6 worm cellular contexts compared by ENCODE assay signal in genomic region chrIII:8956146-8956646, ce11.
TF ChIP-seq lines count a peak whose summit lies in the region.

Gene ZK643.5 (minus strand): TSS chrIII:8956196.
Gene ZK643.2 (plus strand): TSS chrIII:8956540.

TF ChIP-seq in whole organism, L1 larva, 84 proteins besides CTCF, POLR2A, EP300 and RAD21 (continued from another document and continues in another):
- TF ChIP-seq jun-1 (tag; optimal IDR thresholded peaks at IDR 0.05; lab: Kevin White, UChicago) (no peak), lin-39 (tag; optimal IDR thresholded peaks at IDR 0.05; lab: Kevin White, UChicago) (no peak), ceh-88 (GFP tag; IDR thresholded peaks at IDR 0.05; lab: Robert Waterston, UW) (no peak), ceh-82 (tag; optimal IDR thresholded peaks at IDR 0.05; lab: Kevin White, UChicago) (peak; percentile 26 to 72 (median 38)), mep-1 (tag; optimal IDR thresholded peaks at IDR 0.05; lab: Kevin White, UChicago) (peak; percentile 72), fkh-4 (tag; optimal IDR thresholded peaks at IDR 0.05; lab: Kevin White, UChicago; ENCODE audit: borderline replicate concordance) (no peak), ama-1 (optimal IDR thresholded peaks at IDR 0.05; lab: Kevin White, UChicago) (no peak), unc-86 (tag; optimal IDR thresholded peaks at IDR 0.05; lab: Kevin White, UChicago) (peak; percentile 69), fos-1 (tag; optimal IDR thresholded peaks at IDR 0.05; lab: Kevin White, UChicago) (peak; percentile 21), ztf-4 (tag; optimal IDR thresholded peaks at IDR 0.05; lab: Kevin White, UChicago) (peak; percentile 11), nhr-12 (tag; optimal IDR thresholded peaks at IDR 0.05; lab: Kevin White, UChicago) (no peak), isw-1 (GFP tag; IDR thresholded peaks at IDR 0.05; lab: Robert Waterston, UW) (peak; percentile 12; the same call in 1 of the 2 replicates), lin-13 (GFP tag; optimal IDR thresholded peaks at IDR 0.05; lab: Kevin White, UChicago) (no peak), nhr-11 (tag; optimal IDR thresholded peaks at IDR 0.05; lab: Kevin White, UChicago) (no peak), tbx-2 (tag; optimal IDR thresholded peaks at IDR 0.05; lab: Kevin White, UChicago) (peak; percentile 72), C16A3.4 (tag; optimal IDR thresholded peaks at IDR 0.05; lab: Kevin White, UChicago) (peak; percentile 66), nhr-20 (tag; optimal IDR thresholded peaks at IDR 0.05; lab: Kevin White, UChicago) (peak; percentile 74), elt-3 (tag; optimal IDR thresholded peaks at IDR 0.05; lab: Kevin White, UChicago) (peak in 1 of 6 experiments; percentile 56), nhr-85 (tag; lab: Kevin White, UChicago) (peak; percentile 45), pag-3 (tag; optimal IDR thresholded peaks at IDR 0.05; lab: Kevin White, UChicago; ENCODE audit: borderline replicate concordance, insufficient read depth) (no peak), mab-9 (GFP tag; IDR thresholded peaks at IDR 0.05; lab: Robert Waterston, UW) (no peak), unc-62 (GFP tag; optimal IDR thresholded peaks at IDR 0.05; lab: Kevin White, UChicago) (no peak)

TF ChIP-seq in whole organism, L2 larva, 48 proteins besides CTCF, POLR2A, EP300 and RAD21 (continued from another document and continues in another):
- peak; percentile 81 to 97 for TF ChIP-seq lsy-2 (tag; optimal IDR thresholded peaks at IDR 0.05; lab: Kevin White, UChicago)
- no peak for TF ChIP-seq Y55F3AM.14 (GFP tag; optimal IDR thresholded peaks at IDR 0.05; lab: Kevin White, UChicago)
- TF ChIP-seq ceh-82 (tag; optimal IDR thresholded peaks at IDR 0.05; lab: Kevin White, UChicago) = no peak
- no peak for TF ChIP-seq lin-39 (tag; optimal IDR thresholded peaks at IDR 0.05; lab: Kevin White, UChicago)
- TF ChIP-seq unc-62 (GFP tag; optimal IDR thresholded peaks at IDR 0.05; lab: Kevin White, UChicago) = no peak
- TF ChIP-seq mbf-1 (tag; optimal IDR thresholded peaks at IDR 0.05; lab: Kevin White, UChicago) = no peak
- peak; percentile 73 for TF ChIP-seq crh-2 (tag; optimal IDR thresholded peaks at IDR 0.05; lab: Kevin White, UChicago)
- peak; percentile 35 for TF ChIP-seq nhr-21 (tag; optimal IDR thresholded peaks at IDR 0.05; lab: Kevin White, UChicago)
- TF ChIP-seq F13H6.1 (tag; optimal IDR thresholded peaks at IDR 0.05; lab: Kevin White, UChicago) = peak; percentile 65
- TF ChIP-seq nhr-6 (tag; optimal IDR thresholded peaks at IDR 0.05; lab: Kevin White, UChicago) = peak; percentile 30
- no peak for TF ChIP-seq ama-1 (optimal IDR thresholded peaks at IDR 0.05; lab: Kevin White, UChicago)
- no peak for TF ChIP-seq nhr-11 (tag; optimal IDR thresholded peaks at IDR 0.05; lab: Kevin White, UChicago)
- TF ChIP-seq nhr-77 (tag; optimal IDR thresholded peaks at IDR 0.05; lab: Kevin White, UChicago) = no peak
- TF ChIP-seq lin-13 (GFP tag; optimal IDR thresholded peaks at IDR 0.05; lab: Kevin White, UChicago) = peak; percentile 59
- TF ChIP-seq unc-39 (tag; optimal IDR thresholded peaks at IDR 0.05; lab: Kevin White, UChicago) = no peak
- TF ChIP-seq snpc-4 (tag; optimal IDR thresholded peaks at IDR 0.05; lab: Kevin White, UChicago) = peak; percentile 33
- TF ChIP-seq ceh-16 (tag; optimal IDR thresholded peaks at IDR 0.05; lab: Kevin White, UChicago) = no peak
- no peak for TF ChIP-seq egl-27 (tag; optimal IDR thresholded peaks at IDR 0.05; lab: Kevin White, UChicago)
- no peak for TF ChIP-seq skn-1 (tag; optimal IDR thresholded peaks at IDR 0.05; lab: Kevin White, UChicago)
- TF ChIP-seq nhr-129 (tag; optimal IDR thresholded peaks at IDR 0.05; lab: Kevin White, UChicago) = no peak
- no peak for TF ChIP-seq dmd-4 (tag; optimal IDR thresholded peaks at IDR 0.05; lab: Kevin White, UChicago)
- TF ChIP-seq elt-1 (tag; optimal IDR thresholded peaks at IDR 0.05; lab: Kevin White, UChicago) = no peak
- no peak for TF ChIP-seq ztf-11 (tag; optimal IDR thresholded peaks at IDR 0.05; lab: Kevin White, UChicago)
- no peak for TF ChIP-seq ztf-1 (GFP tag; conservative IDR thresholded peaks at IDR 0.05; lab: Robert Waterston, UW)

TF ChIP-seq in whole organism, L3 larva, 47 proteins besides CTCF, POLR2A, EP300 and RAD21 (continued from another document):
- TF ChIP-seq elt-2 (tag; optimal IDR thresholded peaks at IDR 0.05; lab: Kevin White, UChicago) (peak; percentile 14), ceh-16 (tag; optimal IDR thresholded peaks at IDR 0.05; lab: Kevin White, UChicago) (no peak), egl-5 (tag; optimal IDR thresholded peaks at IDR 0.05; lab: Kevin White, UChicago) (peak; percentile 10)

TF ChIP-seq in whole organism, L4 larva, 104 proteins besides CTCF, POLR2A, EP300 and RAD21 (continued from another document):
- TF ChIP-seq hmg-1.1 (GFP tag; IDR thresholded peaks at IDR 0.05; lab: Robert Waterston, UW) = 0 out of 2 replicates have a peak, but pooled peaks have one; percentile 26
- TF ChIP-seq ZK546.5 (tag; optimal IDR thresholded peaks at IDR 0.05; lab: Kevin White, UChicago) = no peak
- TF ChIP-seq lim-7 (GFP tag; IDR thresholded peaks at IDR 0.05; lab: Robert Waterston, UW) = no peak
- TF ChIP-seq fkh-10 (GFP tag; optimal IDR thresholded peaks at IDR 0.05; lab: Kevin White, UChicago) = peak; percentile 2
- TF ChIP-seq lsy-2 (tag; optimal IDR thresholded peaks at IDR 0.05; lab: Kevin White, UChicago) = peak in 1 of 2 experiments; percentile 97
- TF ChIP-seq hlh-11 (tag; optimal IDR thresholded peaks at IDR 0.05; lab: Kevin White, UChicago) = peak; percentile 38
- TF ChIP-seq ceh-62 (tag; optimal IDR thresholded peaks at IDR 0.05; lab: Kevin White, UChicago) = no peak
- TF ChIP-seq dpl-1 (GFP tag; optimal IDR thresholded peaks at IDR 0.05; lab: Kevin White, UChicago) = peak; percentile 80
- TF ChIP-seq lir-3 (tag; optimal IDR thresholded peaks at IDR 0.05; lab: Kevin White, UChicago) = no peak
- TF ChIP-seq dmd-9 (GFP tag; IDR thresholded peaks at IDR 0.05; lab: Robert Waterston, UW) = no peak
- TF ChIP-seq rbr-2 (tag; optimal IDR thresholded peaks at IDR 0.05; lab: Kevin White, UChicago) = peak; percentile 39
- no peak for TF ChIP-seq spr-3 (GFP tag; optimal IDR thresholded peaks at IDR 0.05; lab: Kevin White, UChicago)
- no peak for TF ChIP-seq php-3 (GFP tag; IDR thresholded peaks at IDR 0.05; lab: Robert Waterston, UW)
- TF ChIP-seq set-16 (GFP tag; IDR thresholded peaks at IDR 0.05; lab: Robert Waterston, UW) = no peak
- peak in 1 of 2 experiments; percentile 21 for TF ChIP-seq mdl-1 (tag; optimal IDR thresholded peaks at IDR 0.05; lab: Kevin White, UChicago)
- TF ChIP-seq egl-27 (tag; optimal IDR thresholded peaks at IDR 0.05; lab: Kevin White, UChicago) = no peak

TF ChIP-seq in whole organism, mixed stage, embryonic, 35 proteins besides CTCF, POLR2A, EP300 and RAD21 (continued from another document):
- TF ChIP-seq mls-2 (tag; optimal IDR thresholded peaks at IDR 0.05; lab: Kevin White, UChicago) = no peak
- TF ChIP-seq cnd-1 (tag; optimal IDR thresholded peaks at IDR 0.05; lab: Kevin White, UChicago) = no peak
- no peak for TF ChIP-seq elt-1 (tag; optimal IDR thresholded peaks at IDR 0.05; lab: Kevin White, UChicago; ENCODE audit: borderline replicate concordance, insufficient read depth)
- TF ChIP-seq drap-1 (GFP tag; optimal IDR thresholded peaks at IDR 0.05; lab: Kevin White, UChicago) = no peak
- TF ChIP-seq ceh-83 (GFP tag; optimal IDR thresholded peaks at IDR 0.05; lab: Kevin White, UChicago) = no peak
- TF ChIP-seq elt-3 (tag; optimal IDR thresholded peaks at IDR 0.05; lab: Kevin White, UChicago) = no peak
- TF ChIP-seq ztf-11 (tag; optimal IDR thresholded peaks at IDR 0.05; lab: Kevin White, UChicago) = no peak
- TF ChIP-seq blmp-1 (tag; optimal IDR thresholded peaks at IDR 0.05; lab: Kevin White, UChicago) = no peak
- TF ChIP-seq lin-13 (tag; optimal IDR thresholded peaks at IDR 0.05; lab: Kevin White, UChicago) = peak; percentile 23
- no peak for TF ChIP-seq nhr-2 (tag; optimal IDR thresholded peaks at IDR 0.05; lab: Kevin White, UChicago)
- peak; percentile 94 for TF ChIP-seq lsy-2 (tag; optimal IDR thresholded peaks at IDR 0.05; lab: Kevin White, UChicago)
- TF ChIP-seq lin-32 (GFP tag; optimal IDR thresholded peaks at IDR 0.05; lab: Kevin White, UChicago) = no peak
- no peak for TF ChIP-seq M03D4.4 (tag; optimal IDR thresholded peaks at IDR 0.05; lab: Kevin White, UChicago)
- TF ChIP-seq nhr-237 (tag; optimal IDR thresholded peaks at IDR 0.05; lab: Kevin White, UChicago) = no peak

TF ChIP-seq in whole organism, young adult, 124 proteins besides CTCF, POLR2A, EP300 and RAD21 (continued from another document and continues in another):
- TF ChIP-seq lag-1 (GFP tag; IDR thresholded peaks at IDR 0.05; lab: Robert Waterston, UW) (no peak), ztf-25 (GFP tag; IDR thresholded peaks at IDR 0.05; lab: Robert Waterston, UW) (no peak), sdz-38 (tag; optimal IDR thresholded peaks at IDR 0.05; lab: Kevin White, UChicago) (no peak), let-607 (tag; optimal IDR thresholded peaks at IDR 0.05; lab: Kevin White, UChicago) (no peak), ceh-58 (GFP tag; IDR thresholded peaks at IDR 0.05; lab: Robert Waterston, UW) (no peak), bed-2 (GFP tag; IDR thresholded peaks at IDR 0.05; lab: Robert Waterston, UW) (no peak), dox-1 (GFP tag; IDR thresholded peaks at IDR 0.05; lab: Robert Waterston, UW) (no peak), xnd-1 (tag; optimal IDR thresholded peaks at IDR 0.05; lab: Kevin White, UChicago) (no peak), madf-6 (GFP tag; IDR thresholded peaks at IDR 0.05; lab: Robert Waterston, UW) (peak; percentile 70), lsl-1 (GFP tag; optimal IDR thresholded peaks at IDR 0.05; lab: Kevin White, UChicago) (peak; percentile 74), F55B11.4 (tag; optimal IDR thresholded peaks at IDR 0.05; lab: Kevin White, UChicago; ENCODE audit: borderline replicate concordance, insufficient read depth) (no peak), F23B12.7 (tag; optimal IDR thresholded peaks at IDR 0.05; lab: Kevin White, UChicago; ENCODE audit: insufficient read depth) (peak; percentile 36), rpc-1 (optimal IDR thresholded peaks at IDR 0.05; lab: Kevin White, UChicago) (no peak), rpc-1 (tag; optimal IDR thresholded peaks at IDR 0.05; lab: Kevin White, UChicago) (no peak), F37B4.10 (GFP tag; IDR thresholded peaks at IDR 0.05; lab: Robert Waterston, UW) (no peak), die-1 (tag; optimal IDR thresholded peaks at IDR 0.05; lab: Kevin White, UChicago) (no peak), fkh-3 (tag; optimal IDR thresholded peaks at IDR 0.05; lab: Kevin White, UChicago) (no peak), repo-1 (tag; optimal IDR thresholded peaks at IDR 0.05; lab: Kevin White, UChicago) (no peak), D2030.7 (GFP tag; IDR thresholded peaks at IDR 0.05; lab: Robert Waterston, UW) (peak; percentile 45; the same call in 1 of the 2 replicates), unc-62 (GFP tag; optimal IDR thresholded peaks at IDR 0.05; lab: Kevin White, UChicago) (no peak), madf-10 (tag; optimal IDR thresholded peaks at IDR 0.05; lab: Kevin White, UChicago) (no peak), T07F8.4 (tag; optimal IDR thresholded peaks at IDR 0.05; lab: Kevin White, UChicago) (no peak), Y79H2A.3 (GFP tag; conservative IDR thresholded peaks at IDR 0.05; lab: Robert Waterston, UW) (no peak), sea-2 (GFP tag; IDR thresholded peaks at IDR 0.05; lab: Robert Waterston, UW) (no peak), nfya-1 (tag; optimal IDR thresholded peaks at IDR 0.05; lab: Kevin White, UChicago; ENCODE audit: borderline replicate concordance, insufficient read depth) (no peak), Y56A3A.18 (GFP tag; IDR thresholded peaks at IDR 0.05; lab: Robert Waterston, UW) (no peak), zfh-2 (GFP tag; conservative IDR thresholded peaks at IDR 0.05; lab: Robert Waterston, UW) (no peak), mcd-1 (GFP tag; IDR thresholded peaks at IDR 0.05; lab: Robert Waterston, UW) (peak; percentile 15; the same call in 1 of the 2 replicates), ccch-3 (GFP tag; optimal IDR thresholded peaks at IDR 0.05; lab: Kevin White, UChicago) (no peak), nhr-80 (tag; optimal IDR thresholded peaks at IDR 0.05; lab: Kevin White, UChicago) (no peak), snpc-1.3 (tag; optimal IDR thresholded peaks at IDR 0.05; lab: Kevin White, UChicago; ENCODE audit: insufficient read depth) (peak; percentile 71), ztf-22 (GFP tag; optimal IDR thresholded peaks at IDR 0.05; lab: Kevin White, UChicago) (no peak), B0336.3 (GFP tag; IDR thresholded peaks at IDR 0.05; lab: Robert Waterston, UW) (no peak), B0019.2 (GFP tag; conservative IDR thresholded peaks at IDR 0.05; lab: Robert Waterston, UW) (no peak), cebp-1 (GFP tag; IDR thresholded peaks at IDR 0.05; lab: Robert Waterston, UW) (no peak), cebp-1 (tag; optimal IDR thresholded peaks at IDR 0.05; lab: Kevin White, UChicago) (peak; percentile 63), mel-28 (tag; optimal IDR thresholded peaks at IDR 0.05; lab: Kevin White, UChicago; ENCODE audit: borderline replicate concordance) (no peak), ztf-26 (tag; optimal IDR thresholded peaks at IDR 0.05; lab: Kevin White, UChicago) (no peak), let-526 (GFP tag; IDR thresholded peaks at IDR 0.05; lab: Robert Waterston, UW) (no peak), him-1 (tag; optimal IDR thresholded peaks at IDR 0.05; lab: Kevin White, UChicago) (no peak), rec-8 (tag; optimal IDR thresholded peaks at IDR 0.05; lab: Kevin White, UChicago) (no peak), nhr-120 (GFP tag; IDR thresholded peaks at IDR 0.05; lab: Robert Waterston, UW) (no peak), hsf-1 (GFP tag; IDR thresholded peaks at IDR 0.05; lab: Robert Waterston, UW) (no peak), egl-18 (GFP tag; IDR thresholded peaks at IDR 0.05; lab: Robert Waterston, UW) (no peak), akir-1 (GFP tag; optimal IDR thresholded peaks at IDR 0.05; lab: Kevin White, UChicago) (no peak), zim-3 (tag; optimal IDR thresholded peaks at IDR 0.05; lab: Kevin White, UChicago) (no peak), dpff-1 (tag; optimal IDR thresholded peaks at IDR 0.05; lab: Kevin White, UChicago) (no peak), F33H1.4 (GFP tag; IDR thresholded peaks at IDR 0.05; lab: Robert Waterston, UW) (no peak), ztf-6 (GFP tag; IDR thresholded peaks at IDR 0.05; lab: Robert Waterston, UW) (no peak), ceh-100 (GFP tag; IDR thresholded peaks at IDR 0.05; lab: Robert Waterston, UW) (no peak), egl-44 (GFP tag; IDR thresholded peaks at IDR 0.05; lab: Robert Waterston, UW) (no peak), attf-3 (GFP tag; conservative IDR thresholded peaks at IDR 0.05; lab: Robert Waterston, UW) (no peak), ekl-4 (GFP tag; IDR thresholded peaks at IDR 0.05; lab: Robert Waterston, UW) (no peak), aptf-3 (GFP tag; IDR thresholded peaks at IDR 0.05; lab: Robert Waterston, UW) (no peak), ZK185.1 (tag; optimal IDR thresholded peaks at IDR 0.05; lab: Kevin White, UChicago; ENCODE audit: poor library complexity, severe bottlenecking) (no peak), atf-7 (tag; optimal IDR thresholded peaks at IDR 0.05; lab: Kevin White, UChicago) (no peak), lin-35 (GFP tag; optimal IDR thresholded peaks at IDR 0.05; lab: Kevin White, UChicago) (peak in 1 of 3 experiments; percentile 76), hrde-1 (tag; optimal IDR thresholded peaks at IDR 0.05; lab: Kevin White, UChicago; ENCODE audit: borderline replicate concordance) (no peak), Y67H2A.10 (GFP tag; conservative IDR thresholded peaks at IDR 0.05; lab: Robert Waterston, UW) (no peak), ztf-3 (GFP tag; optimal IDR thresholded peaks at IDR 0.05; lab: Kevin White, UChicago) (no peak), T26A5.8 (tag; optimal IDR thresholded peaks at IDR 0.05; lab: Kevin White, UChicago) (no peak), pha-4 (tag; optimal IDR thresholded peaks at IDR 0.05; lab: Kevin White, UChicago) (no peak), C06A6.2 (GFP tag; conservative IDR thresholded peaks at IDR 0.05; lab: Robert Waterston, UW) (no peak), mes-4 (tag; optimal IDR thresholded peaks at IDR 0.05; lab: Kevin White, UChicago) (no peak), ceh-91 (GFP tag; IDR thresholded peaks at IDR 0.05; lab: Robert Waterston, UW) (no peak), K11D2.4 (GFP tag; IDR thresholded peaks at IDR 0.05; lab: Robert Waterston, UW) (no peak)
